Fruit fly (Drosophila melanogaster) whole organism, pupa: Measurements from ENCODE around the gene CG13784.

Source experiments
- CG10348 ChIP-seq: fragments of 200-800 bp; sonication (Bioruptor generic); IDR thresholded peaks from 2 replicates; pipeline ENCODE4 v1.3.6; 2022; ENCODE audit warnings: missing biosample characterization, missing genetic modification characterization
- CG13204 ChIP-seq: fragments of 200-800 bp; sonication (Bioruptor generic); optimal IDR thresholded peaks from 2 replicates; lab custom pipeline; 2018; ENCODE audit warnings: missing biosample characterization, mild to moderate bottlenecking, missing genetic modification characterization, moderate library complexity
- CG14655 ChIP-seq: fragments of 200-800 bp; sonication (Bioruptor generic); optimal IDR thresholded peaks from 3 replicates; lab custom pipeline; 2017; ENCODE audit warnings: mild to moderate bottlenecking, missing biosample characterization, missing genetic modification reagents, missing genetic modification characterization
- CG15710 ChIP-seq: fragments of 200-800 bp; sonication (Bioruptor generic); optimal IDR thresholded peaks from 2 replicates; lab custom pipeline; 2018; ENCODE audit warnings: missing biosample characterization, mild to moderate bottlenecking, missing genetic modification characterization, moderate library complexity
- CG17806 ChIP-seq: fragments of 200-800 bp; sonication (Bioruptor generic); optimal IDR thresholded peaks from 2 replicates; lab custom pipeline; 2018; ENCODE audit warnings: missing biosample characterization, mild to moderate bottlenecking, missing genetic modification characterization, moderate library complexity
- CG32121 ChIP-seq: fragments of 200-800 bp; sonication (Bioruptor generic); IDR thresholded peaks from 2 replicates; pipeline ENCODE4 v1.3.6; 2022; ENCODE audit warnings: missing biosample characterization, missing genetic modification characterization
- CG34367 ChIP-seq: fragments of 200-800 bp; sonication (Bioruptor generic); optimal IDR thresholded peaks from 2 replicates; lab custom pipeline; 2018; ENCODE audit warnings: missing biosample characterization, mild to moderate bottlenecking, missing genetic modification characterization
- CG4496 ChIP-seq: fragments of 200-800 bp; sonication (Bioruptor generic); IDR thresholded peaks from 3 replicates; pipeline ENCODE4 v1.3.6; 2022; ENCODE audit warnings: missing biosample characterization, missing genetic modification characterization
- CG8159 ChIP-seq: fragments of 200-800 bp; sonication (Bioruptor generic); optimal IDR thresholded peaks from 3 replicates; lab custom pipeline; 2018; ENCODE audit warnings: missing biosample characterization, mild to moderate bottlenecking, missing genetic modification characterization, moderate library complexity
- CG9948 ChIP-seq: fragments of 200-800 bp; sonication (Bioruptor generic); optimal IDR thresholded peaks from 2 replicates; lab custom pipeline; 2018; ENCODE audit warnings: missing biosample characterization, mild to moderate bottlenecking, missing genetic modification characterization, moderate library complexity
- D1 ChIP-seq: fragments of 200-800 bp; sonication (Bioruptor generic); optimal IDR thresholded peaks from 2 replicates; lab custom pipeline; 2018; ENCODE audit warnings: missing biosample characterization, mild to moderate bottlenecking, missing genetic modification characterization, moderate library complexity
- EcR ChIP-seq: fragments of 200-800 bp; sonication (Bioruptor generic); optimal IDR thresholded peaks from 3 replicates; lab custom pipeline; 2019; ENCODE audit warnings: missing biosample characterization, missing genetic modification characterization, mild to moderate bottlenecking, moderate library complexity, missing genetic modification reagents
- Ets98B ChIP-seq: fragments of 200-800 bp; sonication (Bioruptor generic); IDR thresholded peaks from 2 replicates; pipeline ENCODE4 v1.3.6; 2022; ENCODE audit warnings: missing biosample characterization, missing genetic modification characterization
- Pif1A ChIP-seq: fragments of 200-800 bp; sonication (Bioruptor generic); optimal IDR thresholded peaks from 3 replicates; lab custom pipeline; 2016; ENCODE audit warnings: missing biosample characterization, missing genetic modification characterization
- Pif1B ChIP-seq: fragments of 200-800 bp; sonication (Bioruptor generic); optimal IDR thresholded peaks from 3 replicates; lab custom pipeline; 2016; ENCODE audit warnings: missing biosample characterization, missing genetic modification characterization
- Snoo ChIP-seq: fragments of 200-800 bp; sonication (Bioruptor generic); optimal IDR thresholded peaks from 3 replicates; lab custom pipeline; 2017; ENCODE audit warnings: missing biosample characterization, mild to moderate bottlenecking, missing genetic modification characterization, inconsistent platforms
- fd96Ca ChIP-seq: fragments of 200-800 bp; sonication (Bioruptor generic); IDR thresholded peaks from 3 replicates; pipeline ENCODE4 v1.3.6; 2022; ENCODE audit warnings: missing biosample characterization, missing genetic modification characterization
- gl ChIP-seq: fragments of 200-800 bp; sonication (Bioruptor generic); optimal IDR thresholded peaks from 2 replicates; lab custom pipeline; 2018; ENCODE audit warnings: missing biosample characterization, mild to moderate bottlenecking, missing genetic modification characterization
- rn ChIP-seq: fragments of 200-800 bp; sonication (Bioruptor generic); IDR thresholded peaks from 2 replicates; pipeline ENCODE4 v1.3.6; 2022; ENCODE audit warnings: missing biosample characterization, missing genetic modification characterization

Gene CG13784

dm6 chr2L:7157456-7157855 lies 62.4 kb downstream of the CG13784 start, which contains the start of gene Pvf3:
Gene Pvf3 (minus strand): TSS chr2L:7157695.
- TF ChIP-seq CG4496 (GFP tag; lab: Robert Waterston, UW) (peak; percentile 64), rn (no peak), D1 (tag; lab: Kevin White, UChicago) (no peak), CG9948 (tag; lab: Kevin White, UChicago) (no peak), CG34367 (tag; lab: Kevin White, UChicago) (no peak), Ets98B (GFP tag; lab: Robert Waterston, UW) (no peak), Snoo (tag; lab: Kevin White, UChicago) (no peak)

dm6 chr2L:7154861-7155594 lies 64.8 kb downstream of the CG13784 start:
- peak; percentile 34; the same call in 1 of the 2 replicates for TF ChIP-seq Ets98B (GFP tag; lab: Robert Waterston, UW)
- TF ChIP-seq CG15710 (tag; lab: Kevin White, UChicago) = no peak
- 0 out of 2 replicates have a peak, but pooled peaks have one; percentile 41 for TF ChIP-seq CG32121 (GFP tag; lab: Robert Waterston, UW)
- peak; percentile 8 for TF ChIP-seq CG13204 (GFP tag; lab: Kevin White, UChicago)
- no peak for TF ChIP-seq CG10348 (GFP tag; lab: Robert Waterston, UW)
- TF ChIP-seq gl (tag; lab: Kevin White, UChicago) = no peak
- TF ChIP-seq CG14655 = no peak
- no peak for TF ChIP-seq Pif1B (GFP tag; lab: Kevin White, UChicago)
- peak; percentile 6 for TF ChIP-seq EcR
- peak; percentile 58; the same call in 1 of the 3 replicates for TF ChIP-seq fd96Ca (GFP tag; lab: Robert Waterston, UW)
- peak; percentile 27 for TF ChIP-seq Snoo (tag; lab: Kevin White, UChicago)
- peak; percentile 62; the same call in 2 of the 3 replicates for TF ChIP-seq CG4496 (GFP tag; lab: Robert Waterston, UW)
- TF ChIP-seq Pif1A (GFP tag; lab: Kevin White, UChicago) = no peak
- peak; percentile 32 for TF ChIP-seq CG17806 (tag; lab: Kevin White, UChicago)
- no peak for TF ChIP-seq CG8159 (tag; lab: Kevin White, UChicago)
